Fruit fly (Drosophila melanogaster) whole organism, wandering third instar larva: ENCODE measurements around the gene Sfp24Ba.

ENCODE experiments used
- Abd-B ChIP-seq: fragments of >200 bp; optimal IDR thresholded peaks from 2 replicates; lab custom pipeline; 2017; ENCODE audit warnings: missing biosample characterization, missing genetic modification characterization
- CG32264 ChIP-seq: fragments of 200-800 bp; sonication (Bioruptor generic); optimal IDR thresholded peaks from 2 replicates; lab custom pipeline; 2016; ENCODE audit warnings: missing biosample characterization, missing genetic modification characterization
- CG9705 ChIP-seq: fragments of 200-800 bp; sonication (Bioruptor generic); optimal IDR thresholded peaks from 2 replicates; lab custom pipeline; 2018; ENCODE audit warnings: missing biosample characterization, mild to moderate bottlenecking, missing genetic modification characterization
- CrebA ChIP-seq: fragments of 200-800 bp; sonication (Bioruptor generic); optimal IDR thresholded peaks from 2 replicates; lab custom pipeline; 2016; ENCODE audit warnings: missing biosample characterization, mild to moderate bottlenecking, missing genetic modification characterization, borderline replicate concordance
- Dfd ChIP-seq: fragments of >200 bp; optimal IDR thresholded peaks from 2 replicates; lab custom pipeline; 2017; ENCODE audit warnings: missing biosample characterization, missing genetic modification characterization
- Dif ChIP-seq: fragments of 200-275, 200-300 bp; sonication (Bioruptor generic); optimal IDR thresholded peaks from 2 replicates; lab custom pipeline; 2018; ENCODE audit warnings: missing biosample characterization, missing genetic modification characterization; ENCODE audit not compliant: partially characterized antibody
- GATAd ChIP-seq: sonication (Bioruptor generic); optimal IDR thresholded peaks from 2 replicates; lab custom pipeline; 2016; ENCODE audit warnings: missing biosample characterization, missing genetic modification characterization
- HLH106 ChIP-seq: fragments of 200-800 bp; optimal IDR thresholded peaks from 3 replicates; lab custom pipeline; 2019; ENCODE audit warnings: missing biosample characterization, mild to moderate bottlenecking, missing genetic modification characterization, moderate library complexity
- Hnf4 ChIP-seq: fragments of 200-800 bp; sonication (Bioruptor generic); optimal IDR thresholded peaks from 2 replicates; lab custom pipeline; 2016; ENCODE audit warnings: missing biosample characterization, mild to moderate bottlenecking, missing genetic modification characterization
- Hr78 ChIP-seq: fragments of >200 bp; optimal IDR thresholded peaks from 2 replicates; lab custom pipeline; 2017; ENCODE audit warnings: missing biosample characterization, missing genetic modification characterization
- Hr83 ChIP-seq: fragments of 200-300 bp; sonication (Bioruptor generic); optimal IDR thresholded peaks from 2 replicates; lab custom pipeline; 2016; ENCODE audit warnings: missing biosample characterization, mild to moderate bottlenecking, missing genetic modification characterization, moderate library complexity; ENCODE audit not compliant: poor library complexity, severe bottlenecking
- Jra ChIP-seq: sonication (Bioruptor generic); optimal IDR thresholded peaks from 2 replicates; lab custom pipeline; 2016; ENCODE audit warnings: missing biosample characterization, missing genetic modification characterization
- Mio ChIP-seq: sonication (Bioruptor generic); optimal IDR thresholded peaks from 2 replicates; lab custom pipeline; 2016; ENCODE audit warnings: missing biosample characterization, missing genetic modification characterization
- Myc ChIP-seq: fragments of >200 bp; optimal IDR thresholded peaks from 2 replicates; lab custom pipeline; 2017
- N ChIP-seq: fragments of >200 bp; optimal IDR thresholded peaks from 2 replicates; lab custom pipeline; 2018; ENCODE audit warnings: missing biosample characterization, missing external identifiers, missing genetic modification characterization
- OdsH ChIP-seq: fragments of 200-800 bp; sonication (Bioruptor generic); optimal IDR thresholded peaks from 2 replicates; lab custom pipeline; 2016; ENCODE audit warnings: missing biosample characterization, mild to moderate bottlenecking, missing genetic modification characterization
- Rel ChIP-seq, 2 experiments: fragments of 200-800 bp; sonication (Bioruptor generic) in 1 of 2; optimal IDR thresholded peaks; 2 replicates in 1 of 2; 3 replicates in 1 of 2; lab custom pipeline; 2016 to 2019; ENCODE audit warnings: mild to moderate bottlenecking in 2 of 2, missing biosample characterization in 2 of 2, missing genetic modification characterization in 2 of 2, moderate library complexity in 1 of 2
- Sp1 ChIP-seq: fragments of 200-800 bp; sonication (Bioruptor generic); optimal IDR thresholded peaks from 3 replicates; lab custom pipeline; 2019; ENCODE audit warnings: missing biosample characterization, mild to moderate bottlenecking, missing genetic modification characterization, moderate library complexity
- Vsx2 ChIP-seq: fragments of 200-300, 225-300 bp; sonication (Bioruptor generic); optimal IDR thresholded peaks from 2 replicates; lab custom pipeline; 2018; ENCODE audit warnings: missing biosample characterization, missing genetic modification characterization; ENCODE audit not compliant: partially characterized antibody
- br ChIP-seq: fragments of 200-800 bp; sonication (Bioruptor generic); optimal IDR thresholded peaks from 2 replicates; lab custom pipeline; 2016; ENCODE audit warnings: missing biosample characterization, missing genetic modification characterization
- brk ChIP-seq: fragments of 200-800 bp; sonication (Bioruptor generic); optimal IDR thresholded peaks from 2 replicates; lab custom pipeline; 2016; ENCODE audit warnings: missing biosample characterization, mild to moderate bottlenecking, missing genetic modification characterization
- dl ChIP-seq, 2 experiments: fragments of 175-275, 200-275 bp in 1 of 2; fragments of 200-275 bp in 1 of 2; sonication (Bioruptor generic); optimal IDR thresholded peaks; lab custom pipeline; 2018; ENCODE audit warnings: mild to moderate bottlenecking in 2 of 2, missing biosample characterization in 2 of 2, missing genetic modification characterization in 2 of 2, moderate library complexity in 2 of 2; ENCODE audit not compliant: partially characterized antibody in 2 of 2, insufficient read depth in 1 of 2
- dmrt93B ChIP-seq: fragments of 200-800 bp; sonication (Bioruptor generic); optimal IDR thresholded peaks from 2 replicates; lab custom pipeline; 2018; ENCODE audit warnings: missing biosample characterization, mild to moderate bottlenecking, missing genetic modification characterization
- dsf ChIP-seq: sonication (Bioruptor generic); optimal IDR thresholded peaks from 2 replicates; lab custom pipeline; 2016; ENCODE audit warnings: missing biosample characterization, missing genetic modification characterization, borderline replicate concordance
- ey ChIP-seq: fragments of 200-800 bp; sonication (Bioruptor generic); optimal IDR thresholded peaks from 2 replicates; lab custom pipeline; 2016; ENCODE audit warnings: missing biosample characterization, missing genetic modification characterization
- foxo ChIP-seq, 2 experiments: fragments of 200-800 bp; sonication (Bioruptor generic); optimal IDR thresholded peaks; 2 replicates in 1 of 2; 3 replicates in 1 of 2; lab custom pipeline; 2016 to 2017; ENCODE audit warnings: missing biosample characterization in 2 of 2, missing genetic modification characterization in 2 of 2
- fru ChIP-seq: fragments of 200-800 bp; sonication (Bioruptor generic); optimal IDR thresholded peaks from 3 replicates; lab custom pipeline; 2016; ENCODE audit warnings: missing biosample characterization, mild to moderate bottlenecking, missing genetic modification characterization
- h ChIP-seq: fragments of 200-800 bp; sonication (Bioruptor generic); optimal IDR thresholded peaks from 3 replicates; lab custom pipeline; 2016; ENCODE audit warnings: missing biosample characterization, mild to moderate bottlenecking, missing genetic modification characterization
- jim ChIP-seq: fragments of 175-275, 200-325 bp; sonication (Bioruptor generic); optimal IDR thresholded peaks from 2 replicates; lab custom pipeline; 2016; ENCODE audit warnings: missing biosample characterization, mild to moderate bottlenecking, missing genetic modification characterization
- lola ChIP-seq: fragments of >200 bp; optimal IDR thresholded peaks from 2 replicates; lab custom pipeline; 2017; ENCODE audit warnings: missing biosample characterization, missing genetic modification characterization
- pan ChIP-seq: fragments of >200 bp; optimal IDR thresholded peaks from 2 replicates; lab custom pipeline; 2017
- psq ChIP-seq: fragments of 200-800 bp; sonication (Bioruptor generic); optimal IDR thresholded peaks from 3 replicates; lab custom pipeline; 2017; ENCODE audit warnings: missing biosample characterization, mild to moderate bottlenecking, missing genetic modification characterization, moderate library complexity
- rgr ChIP-seq: fragments of 200-800 bp; sonication (Bioruptor generic); optimal IDR thresholded peaks from 3 replicates; lab custom pipeline; 2016; ENCODE audit warnings: missing biosample characterization, mild to moderate bottlenecking, missing genetic modification characterization
- sage ChIP-seq: fragments of 200-800 bp; sonication (Bioruptor generic); optimal IDR thresholded peaks from 2 replicates; lab custom pipeline; 2016; ENCODE audit warnings: missing biosample characterization, mild to moderate bottlenecking, missing genetic modification characterization
- sv ChIP-seq: fragments of 200-800 bp; sonication (Bioruptor generic); optimal IDR thresholded peaks from 3 replicates; lab custom pipeline; 2016; ENCODE audit warnings: missing biosample characterization, missing genetic modification characterization
- tai ChIP-seq: sonication (Bioruptor generic); optimal IDR thresholded peaks from 2 replicates; lab custom pipeline; 2016; ENCODE audit warnings: missing biosample characterization, missing genetic modification characterization
- usp ChIP-seq: fragments of >200 bp; optimal IDR thresholded peaks from 2 replicates; lab custom pipeline; 2017; ENCODE audit warnings: missing biosample characterization, missing genetic modification characterization
- woc ChIP-seq: sonication (Bioruptor generic); optimal IDR thresholded peaks from 2 replicates; lab custom pipeline; 2016; ENCODE audit warnings: missing biosample characterization, mild to moderate bottlenecking, missing genetic modification characterization

Gene Sfp24Ba

DNA sequence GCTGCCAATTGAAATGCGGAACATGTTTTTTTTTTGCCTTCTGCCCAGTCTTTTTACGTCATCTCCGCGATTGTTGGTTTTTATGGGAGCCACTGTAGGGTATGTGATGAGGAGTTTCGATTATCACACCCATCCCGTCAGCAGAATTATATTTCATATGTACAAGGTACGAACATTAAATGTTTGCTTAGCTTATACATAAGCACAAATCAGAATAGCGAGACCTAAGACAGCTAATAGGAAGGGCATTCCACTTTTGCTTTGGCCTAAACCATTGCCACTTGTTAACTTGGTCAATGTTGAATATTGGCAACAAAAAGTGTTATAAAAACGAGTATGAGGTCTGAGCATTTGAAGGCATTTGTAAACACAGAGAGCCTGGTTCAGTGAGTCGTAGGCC is 34.9 kb upstream of the Sfp24Ba start, which contains the start of gene CG2816:
TSS of gene CG2816 (plus strand) at position 400 of the 400 bp plus-strand sequence.
- peak; percentile 78 to 94 for TF ChIP-seq foxo (GFP tag; optimal IDR thresholded peaks at IDR 0.05; lab: Kevin White, UChicago)
- TF ChIP-seq HLH106 (tag; lab: Kevin White, UChicago), result peak; percentile 96
- TF ChIP-seq dsf (GFP tag; lab: Kevin White, UChicago), result peak; percentile 65
- TF ChIP-seq dl (GFP tag; optimal IDR thresholded peaks at IDR 0.05; lab: Kevin White, UChicago; ENCODE audit: insufficient read depth in 1 of 2, partially characterized antibody in 2 of 2), result no peak
- TF ChIP-seq N, result no peak
- no peak for TF ChIP-seq pan (lab: Kevin White, UChicago)
- TF ChIP-seq Hnf4 (GFP tag; lab: Kevin White, UChicago), result peak; percentile 93
- TF ChIP-seq h (GFP tag; lab: Kevin White, UChicago), result peak; percentile 97
- TF ChIP-seq ey (GFP tag; lab: Kevin White, UChicago), result peak; percentile 98
- no peak for TF ChIP-seq lola
- peak; percentile 85 for TF ChIP-seq Mio (GFP tag; lab: Kevin White, UChicago)
- TF ChIP-seq Dif (GFP tag; lab: Kevin White, UChicago), result no peak
- peak; percentile 95 for TF ChIP-seq rgr
- no peak for TF ChIP-seq sv
- no peak for TF ChIP-seq Dfd (GFP tag; lab: Kevin White, UChicago)
- no peak for TF ChIP-seq CrebA (GFP tag; lab: Kevin White, UChicago)
- TF ChIP-seq fru, result peak; percentile 95
- peak; percentile 90 for TF ChIP-seq CG9705 (GFP tag; lab: Kevin White, UChicago)
- no peak for TF ChIP-seq Abd-B (GFP tag; lab: Kevin White, UChicago)
- peak; percentile 84 for TF ChIP-seq Jra (GFP tag; lab: Kevin White, UChicago)
- peak; percentile 81 for TF ChIP-seq woc (GFP tag; lab: Kevin White, UChicago)
- TF ChIP-seq usp (GFP tag; lab: Kevin White, UChicago), result no peak
- TF ChIP-seq jim (GFP tag; lab: Kevin White, UChicago), result peak; percentile 25
- TF ChIP-seq Rel (GFP tag; optimal IDR thresholded peaks at IDR 0.05; lab: Kevin White, UChicago), result peak; percentile 39
- peak; percentile 74 for TF ChIP-seq Rel (tag; optimal IDR thresholded peaks at IDR 0.05; lab: Kevin White, UChicago)
- peak; percentile 93 for TF ChIP-seq br (GFP tag; lab: Kevin White, UChicago)
- TF ChIP-seq brk (GFP tag; lab: Kevin White, UChicago), result peak; percentile 88
- peak; percentile 95 for TF ChIP-seq OdsH
- TF ChIP-seq CG32264 (GFP tag; lab: Kevin White, UChicago), result peak; percentile 84
- peak; percentile 84 for TF ChIP-seq dmrt93B
- no peak for TF ChIP-seq Hr83 (GFP tag; lab: Kevin White, UChicago)
- TF ChIP-seq Sp1, result peak; percentile 92
- peak; percentile 88 for TF ChIP-seq GATAd (GFP tag; lab: Kevin White, UChicago)
- no peak for TF ChIP-seq Vsx2 (GFP tag; lab: Kevin White, UChicago)
- peak; percentile 85 for TF ChIP-seq psq (GFP tag; lab: Kevin White, UChicago)
- peak; percentile 30 for TF ChIP-seq Myc
- TF ChIP-seq tai (GFP tag; lab: Kevin White, UChicago), result peak; percentile 90
- no peak for TF ChIP-seq Hr78 (GFP tag; lab: Kevin White, UChicago)
- TF ChIP-seq sage (GFP tag; lab: Kevin White, UChicago), result peak; percentile 58

DNA sequence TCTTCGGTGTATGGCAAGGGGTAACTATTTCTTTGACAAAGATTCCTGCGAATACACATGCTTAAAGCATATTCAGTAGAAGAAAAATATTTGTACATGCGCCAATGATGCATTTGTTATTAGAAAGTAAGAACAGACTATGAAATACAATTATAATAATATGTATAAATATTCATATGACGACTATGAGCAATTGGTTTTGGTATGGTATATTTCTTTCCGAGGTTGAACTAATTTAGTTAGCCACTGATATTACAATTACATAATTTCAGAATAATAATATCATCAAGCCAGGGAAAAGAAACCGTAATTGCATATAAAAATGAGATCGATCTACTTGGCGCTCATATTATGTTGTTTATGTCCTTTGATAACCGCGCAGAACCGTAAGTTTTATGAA is 33.2 kb upstream of the Sfp24Ba start, which contains the start of gene CG43145:
TSS of gene CG43145 (plus strand) at position 301 of the 400 bp plus-strand sequence.
- no peak for TF ChIP-seq jim (GFP tag; lab: Kevin White, UChicago)
- TF ChIP-seq GATAd (GFP tag; lab: Kevin White, UChicago), result no peak
- TF ChIP-seq Hr78 (GFP tag; lab: Kevin White, UChicago), result no peak
- no peak for TF ChIP-seq woc (GFP tag; lab: Kevin White, UChicago)
- no peak for TF ChIP-seq rgr
- no peak for TF ChIP-seq lola
- no peak for TF ChIP-seq OdsH
- TF ChIP-seq tai (GFP tag; lab: Kevin White, UChicago), result no peak
- TF ChIP-seq pan (lab: Kevin White, UChicago), result no peak
- TF ChIP-seq Mio (GFP tag; lab: Kevin White, UChicago), result no peak
- TF ChIP-seq Sp1, result no peak
- no peak for TF ChIP-seq Vsx2 (GFP tag; lab: Kevin White, UChicago)
- no peak for TF ChIP-seq h (GFP tag; lab: Kevin White, UChicago)
- TF ChIP-seq dsf (GFP tag; lab: Kevin White, UChicago), result no peak
- no peak for TF ChIP-seq Jra (GFP tag; lab: Kevin White, UChicago)
- no peak for TF ChIP-seq Dfd (GFP tag; lab: Kevin White, UChicago)
- TF ChIP-seq brk (GFP tag; lab: Kevin White, UChicago), result no peak
- TF ChIP-seq dmrt93B, result no peak
